Fruit fly (Drosophila melanogaster): Measurements from ENCODE around the gene CG8773.

- TF ChIP-seq CG4496 (GFP tag; IDR thresholded peaks at IDR 0.05) (0 out of 3 replicates have a peak, but pooled peaks have one; percentile 12), CG10348 (GFP tag; IDR thresholded peaks at IDR 0.05) (no peak), Pif1B (GFP tag; optimal IDR thresholded peaks at IDR 0.05) (no peak), rn (GFP tag; IDR thresholded peaks at IDR 0.05) (no peak), CG14655 (GFP tag; optimal IDR thresholded peaks at IDR 0.05) (no peak), CG13204 (GFP tag; optimal IDR thresholded peaks at IDR 0.05) (no peak), CG9948 (tag; optimal IDR thresholded peaks at IDR 0.05) (no peak), CG8301 (tag; optimal IDR thresholded peaks at IDR 0.05) (no peak), CG12605 (GFP tag; IDR thresholded peaks at IDR 0.05) (no peak)
These were observed 15.1 kb upstream of the CG8773 start, which contains the start of gene CG8630 for dm6 chr3R:13279419-13279818.
